Fruit fly (Drosophila melanogaster) whole organism, embryonic: Measurements from ENCODE around the gene Dpy-30L1.

Source experiments
- B-H1 ChIP-seq: fragments of 200-800 bp; sonication (Bioruptor generic); IDR thresholded peaks from 3 replicates; pipeline ENCODE4 v1.3.6; 2022; ENCODE audit warnings: missing biosample characterization, missing genetic modification characterization
- CG10274 ChIP-seq: fragments of 200-800 bp; sonication (Bioruptor generic); optimal IDR thresholded peaks from 3 replicates; lab custom pipeline; 2017; ENCODE audit warnings: missing biosample characterization, mild to moderate bottlenecking, missing genetic modification characterization
- CG13296 ChIP-seq: fragments of 200-800 bp; sonication (Bioruptor generic); optimal IDR thresholded peaks from 3 replicates; lab custom pipeline; 2018; ENCODE audit warnings: missing biosample characterization, mild to moderate bottlenecking, missing genetic modification characterization
- CG14667 ChIP-seq: fragments of 200-800 bp; sonication (Bioruptor generic); IDR thresholded peaks from 2 replicates; pipeline ENCODE4 v1.3.6; 2022; ENCODE audit warnings: missing biosample characterization, missing genetic modification characterization
- CG15073 ChIP-seq: fragments of 200-800 bp; sonication (Bioruptor generic); optimal IDR thresholded peaks from 2 replicates; lab custom pipeline; 2016; ENCODE audit warnings: missing biosample characterization, missing genetic modification characterization
- CG17359 ChIP-seq: fragments of 200-800 bp; sonication (Bioruptor generic); optimal IDR thresholded peaks from 3 replicates; lab custom pipeline; 2018; ENCODE audit warnings: missing biosample characterization, mild to moderate bottlenecking, missing genetic modification characterization, moderate library complexity
- CG18764 ChIP-seq: fragments of 200-800 bp; sonication (Bioruptor generic); optimal IDR thresholded peaks from 3 replicates; lab custom pipeline; 2016; ENCODE audit warnings: missing biosample characterization, missing genetic modification characterization
- CG4328 ChIP-seq: fragments of 200-800 bp; sonication (Bioruptor generic); optimal IDR thresholded peaks from 3 replicates; lab custom pipeline; 2017; ENCODE audit warnings: missing biosample characterization, missing genetic modification reagents, missing genetic modification characterization
- CG4730 ChIP-seq: fragments of 200-800 bp; sonication (Bioruptor generic); IDR thresholded peaks from 2 replicates; pipeline ENCODE4 v1.3.6; 2022; ENCODE audit warnings: missing biosample characterization, missing genetic modification characterization
- CG6765 ChIP-seq: fragments of 200-800 bp; sonication (Bioruptor generic); optimal IDR thresholded peaks from 3 replicates; lab custom pipeline; 2017; ENCODE audit warnings: missing biosample characterization, mild to moderate bottlenecking, missing genetic modification characterization
- CG7745 ChIP-seq: fragments of 200-800 bp; sonication (Bioruptor generic); optimal IDR thresholded peaks from 2 replicates; lab custom pipeline; 2018; ENCODE audit warnings: missing biosample characterization, mild to moderate bottlenecking, missing genetic modification characterization, moderate library complexity
- CHES-1-like ChIP-seq: fragments of 200-800 bp; sonication (Bioruptor generic); optimal IDR thresholded peaks from 2 replicates; lab custom pipeline; 2016; ENCODE audit warnings: missing biosample characterization, missing genetic modification characterization
- Camta ChIP-seq: fragments of 200-800 bp; sonication (Bioruptor generic); optimal IDR thresholded peaks from 2 replicates; lab custom pipeline; 2016; ENCODE audit warnings: missing biosample characterization, missing genetic modification characterization
- D19B ChIP-seq: fragments of 200-800 bp; sonication (Bioruptor generic); optimal IDR thresholded peaks from 2 replicates; lab custom pipeline; 2017; ENCODE audit warnings: missing biosample characterization, mild to moderate bottlenecking, missing genetic modification characterization
- Dek ChIP-seq: fragments of 200-800 bp; sonication (Bioruptor generic); optimal IDR thresholded peaks from 3 replicates; lab custom pipeline; 2019; ENCODE audit warnings: missing biosample characterization, mild to moderate bottlenecking, missing genetic modification characterization, moderate library complexity
- Dref ChIP-seq: fragments of 200-800 bp; sonication (Bioruptor generic); IDR thresholded peaks from 2 replicates; pipeline ENCODE4 v1.3.6; 2022; ENCODE audit warnings: missing biosample characterization, missing genetic modification characterization
- E2f1 ChIP-seq: fragments of 200-800 bp; sonication (Bioruptor generic); IDR thresholded peaks from 2 replicates; pipeline ENCODE4 v1.3.6; 2022; ENCODE audit warnings: missing biosample characterization, missing genetic modification characterization
- GATAe ChIP-seq: fragments of 200-800 bp; sonication (Bioruptor generic); conservative IDR thresholded peaks from 2 replicates; pipeline ENCODE4 v1.3.6; 2022; ENCODE audit warnings: missing biosample characterization, missing genetic modification characterization
- H2.0 ChIP-seq: fragments of 200-800 bp; sonication (Bioruptor generic); IDR thresholded peaks from 2 replicates; pipeline ENCODE4 v1.3.6; 2022; ENCODE audit warnings: missing biosample characterization, missing genetic modification characterization
- HLHmδ ChIP-seq: fragments of 200-800 bp; sonication (Bioruptor generic); optimal IDR thresholded peaks from 2 replicates; lab custom pipeline; 2018; ENCODE audit warnings: missing biosample characterization, mild to moderate bottlenecking, missing genetic modification characterization, moderate library complexity
- Hmr ChIP-seq: fragments of 200-800 bp; sonication (Bioruptor generic); optimal IDR thresholded peaks from 3 replicates; lab custom pipeline; 2017; ENCODE audit warnings: mild to moderate bottlenecking, missing biosample characterization, missing genetic modification reagents, missing genetic modification characterization
- Hr78 ChIP-seq, 2 experiments: fragments of 200-800 bp in 1 of 2; fragments of >200 bp in 1 of 2; sonication (Bioruptor generic) in 1 of 2; optimal IDR thresholded peaks; 2 replicates each; lab custom pipeline; 2017 to 2019; ENCODE audit warnings: missing biosample characterization in 2 of 2, missing genetic modification characterization in 2 of 2, mild to moderate bottlenecking in 1 of 2, moderate library complexity in 1 of 2
- MBD-R2 ChIP-seq: fragments of 200-800 bp; sonication (Bioruptor generic); IDR thresholded peaks from 2 replicates; pipeline ENCODE4 v1.3.6; 2022; ENCODE audit warnings: missing biosample characterization, missing genetic modification characterization
- MTF-1 ChIP-seq: fragments of 200-800 bp; sonication (Bioruptor generic); optimal IDR thresholded peaks from 2 replicates; lab custom pipeline; 2018; ENCODE audit warnings: missing biosample characterization, mild to moderate bottlenecking, missing genetic modification characterization, borderline replicate concordance
- NC2β ChIP-seq: fragments of 200-800 bp; sonication (Bioruptor generic); optimal IDR thresholded peaks from 2 replicates; lab custom pipeline; 2016; ENCODE audit warnings: missing biosample characterization, missing genetic modification characterization
- Rx ChIP-seq: fragments of 200-800 bp; sonication (Bioruptor generic); IDR thresholded peaks from 2 replicates; pipeline ENCODE4 v1.3.6; 2022; ENCODE audit warnings: missing biosample characterization, missing genetic modification characterization
- Side ChIP-seq: fragments of 200-800 bp; sonication (Bioruptor generic); optimal IDR thresholded peaks from 2 replicates; lab custom pipeline; 2016; ENCODE audit warnings: missing biosample characterization, missing genetic modification characterization
- Ssrp ChIP-seq: fragments of 200-800 bp; sonication (Bioruptor generic); optimal IDR thresholded peaks from 2 replicates; lab custom pipeline; 2018; ENCODE audit warnings: missing biosample characterization, mild to moderate bottlenecking, missing genetic modification characterization, moderate library complexity
- ab ChIP-seq: fragments of 200-800 bp; sonication (Bioruptor generic); optimal IDR thresholded peaks from 2 replicates; lab custom pipeline; 2016; ENCODE audit warnings: missing biosample characterization, missing genetic modification characterization
- aop ChIP-seq: fragments of 200-800 bp; sonication (Bioruptor generic); IDR thresholded peaks from 2 replicates; pipeline ENCODE4 v1.3.6; 2022; ENCODE audit warnings: missing biosample characterization, missing genetic modification characterization
- cas ChIP-seq: fragments of 200-800 bp; sonication (Bioruptor generic); IDR thresholded peaks from 2 replicates; pipeline ENCODE4 v1.3.6; 2022; ENCODE audit warnings: missing biosample characterization, missing genetic modification characterization
- chinmo ChIP-seq: fragments of 200-800 bp; sonication (Bioruptor generic); IDR thresholded peaks from 4 replicates; pipeline ENCODE4 v1.3.6; 2022; ENCODE audit warnings: missing biosample characterization, missing genetic modification characterization; ENCODE audit not compliant: partially characterized antibody
- danr ChIP-seq: fragments of 200-800 bp; sonication (Bioruptor generic); IDR thresholded peaks from 2 replicates; pipeline ENCODE4 v1.3.6; 2022; ENCODE audit warnings: missing biosample characterization, missing genetic modification characterization
- disco-r ChIP-seq: fragments of 200-800 bp; sonication (Bioruptor generic); optimal IDR thresholded peaks from 2 replicates; lab custom pipeline; 2016; ENCODE audit warnings: missing biosample characterization, missing genetic modification characterization
- fru ChIP-seq: fragments of >200 bp; optimal IDR thresholded peaks from 2 replicates; lab custom pipeline; 2017
- gem ChIP-seq: fragments of 200-800 bp; sonication (Bioruptor generic); optimal IDR thresholded peaks from 2 replicates; lab custom pipeline; 2019; ENCODE audit warnings: missing biosample characterization, mild to moderate bottlenecking, missing genetic modification characterization, moderate library complexity
- grau ChIP-seq: fragments of 200-800 bp; optimal IDR thresholded peaks from 3 replicates; lab custom pipeline; 2019; ENCODE audit warnings: missing biosample characterization, mild to moderate bottlenecking, missing genetic modification characterization, moderate library complexity
- gsb-n ChIP-seq: fragments of 200-800 bp; sonication (Bioruptor generic); optimal IDR thresholded peaks from 3 replicates; lab custom pipeline; 2018; ENCODE audit warnings: missing biosample characterization, mild to moderate bottlenecking, missing genetic modification characterization
- gt ChIP-seq: fragments of 200-800 bp; sonication (Bioruptor generic); IDR thresholded peaks from 2 replicates; pipeline ENCODE4 v1.3.6; 2022; ENCODE audit warnings: missing biosample characterization, missing genetic modification characterization
- ind ChIP-seq: fragments of 200-800 bp; sonication (Bioruptor generic); optimal IDR thresholded peaks from 3 replicates; lab custom pipeline; 2016; ENCODE audit warnings: missing biosample characterization, missing genetic modification characterization
- inv ChIP-seq: fragments of 200-800 bp; sonication (Bioruptor generic); IDR thresholded peaks from 2 replicates; pipeline ENCODE4 v1.3.6; 2022; ENCODE audit warnings: missing biosample characterization, missing genetic modification characterization; ENCODE audit not compliant: partially characterized antibody
- lbe ChIP-seq: fragments of 200-800 bp; sonication (Bioruptor generic); optimal IDR thresholded peaks from 2 replicates; lab custom pipeline; 2016; ENCODE audit warnings: missing biosample characterization, mild to moderate bottlenecking, missing genetic modification characterization
- luna ChIP-seq: fragments of 200-800 bp; sonication (Bioruptor generic); optimal IDR thresholded peaks from 2 replicates; lab custom pipeline; 2016; ENCODE audit warnings: missing biosample characterization, missing genetic modification characterization
- mirr ChIP-seq: fragments of 200-800 bp; sonication (Bioruptor generic); optimal IDR thresholded peaks from 3 replicates; lab custom pipeline; 2018; ENCODE audit warnings: missing biosample characterization, mild to moderate bottlenecking, missing genetic modification characterization
- pho ChIP-seq: fragments of 200-800 bp; sonication (Bioruptor generic); optimal IDR thresholded peaks from 2 replicates; lab custom pipeline; 2016; ENCODE audit warnings: missing biosample characterization, missing genetic modification characterization
- phol ChIP-seq: fragments of 200-800 bp; sonication (Bioruptor generic); optimal IDR thresholded peaks from 3 replicates; lab custom pipeline; 2018; ENCODE audit warnings: missing biosample characterization, mild to moderate bottlenecking, missing genetic modification characterization, moderate library complexity
- pnt ChIP-seq: fragments of 200-800 bp; sonication (Bioruptor generic); optimal IDR thresholded peaks from 3 replicates; lab custom pipeline; 2016; ENCODE audit warnings: missing biosample characterization, missing genetic modification characterization
- row ChIP-seq: fragments of 200-800 bp; sonication (Bioruptor generic); IDR thresholded peaks from 3 replicates; pipeline ENCODE4 v1.3.6; 2022; ENCODE audit warnings: missing biosample characterization, missing genetic modification characterization
- sc ChIP-seq, 3 experiments: fragments of >200 bp in 2 of 3; fragments of 200-800 bp in 1 of 3; sonication (Bioruptor generic) in 1 of 3; optimal IDR thresholded peaks; 2 replicates in 2 of 3; 3 replicates in 1 of 3; lab custom pipeline; 2017; ENCODE audit warnings: mild to moderate bottlenecking in 1 of 3, missing biosample characterization in 1 of 3, missing genetic modification characterization in 1 of 3, missing genetic modification reagents in 1 of 3
- schlank ChIP-seq: fragments of 200-800 bp; sonication (Bioruptor generic); optimal IDR thresholded peaks from 2 replicates; lab custom pipeline; 2018; ENCODE audit warnings: missing biosample characterization, mild to moderate bottlenecking, missing genetic modification characterization
- sr ChIP-seq: fragments of 200-800 bp; sonication (Bioruptor generic); IDR thresholded peaks from 3 replicates; pipeline ENCODE4 v1.3.6; 2022; ENCODE audit warnings: missing biosample characterization, missing genetic modification characterization
- sug ChIP-seq: fragments of 200-800 bp; optimal IDR thresholded peaks from 2 replicates; lab custom pipeline; 2019; ENCODE audit warnings: missing biosample characterization, mild to moderate bottlenecking, missing genetic modification characterization, moderate library complexity

Dpy-30L1 gene

dm6 chr2L:10685666-10686065 lies 46.8 kb upstream of the Dpy-30L1 start (continued):
- TF ChIP-seq cas = no peak
- TF ChIP-seq inv (GFP tag; lab: Robert Waterston, UW) = no peak
- TF ChIP-seq CG15073 (GFP tag; lab: Kevin White, UChicago) = no peak
- no peak for TF ChIP-seq sc (optimal IDR thresholded peaks at IDR 0.05; lab: Kevin White, UChicago)
- TF ChIP-seq sc (GFP tag; optimal IDR thresholded peaks at IDR 0.05; lab: Kevin White, UChicago) = no peak
- no peak for TF ChIP-seq CG7745 (tag; lab: Kevin White, UChicago)
- no peak for TF ChIP-seq ab
- TF ChIP-seq CG18764 (GFP tag; lab: Kevin White, UChicago) = no peak
- no peak for TF ChIP-seq Hr78 (GFP tag; optimal IDR thresholded peaks at IDR 0.05; lab: Kevin White, UChicago)
- no peak for TF ChIP-seq phol
- TF ChIP-seq E2f1 (GFP tag; lab: Robert Waterston, UW) = no peak
- TF ChIP-seq CG17359 = no peak
- TF ChIP-seq sug (tag; lab: Kevin White, UChicago) = no peak
- no peak for TF ChIP-seq CG10274
- TF ChIP-seq gt (GFP tag; lab: Robert Waterston, UW) = no peak
- TF ChIP-seq pho (GFP tag; lab: Kevin White, UChicago) = peak; percentile 17
- TF ChIP-seq gem (tag; lab: Kevin White, UChicago) = peak; percentile 30
- no peak for TF ChIP-seq mirr (GFP tag; lab: Kevin White, UChicago)
- peak; percentile 79 for TF ChIP-seq D19B (GFP tag; lab: Kevin White, UChicago)
- TF ChIP-seq B-H1 (GFP tag; lab: Robert Waterston, UW) = no peak
- no peak for TF ChIP-seq MTF-1
- no peak for TF ChIP-seq HLHmδ (GFP tag; lab: Kevin White, UChicago)
- TF ChIP-seq CG14667 = no peak
- TF ChIP-seq CG6765 (GFP tag; lab: Kevin White, UChicago) = no peak
- peak; percentile 42; the same call in 2 of the 3 replicates for TF ChIP-seq row (GFP tag; lab: Robert Waterston, UW)
- no peak for TF ChIP-seq GATAe (GFP tag; lab: Robert Waterston, UW)
- no peak for TF ChIP-seq Camta (GFP tag; lab: Kevin White, UChicago)
- TF ChIP-seq grau (tag; lab: Kevin White, UChicago) = peak; percentile 18
- no peak for TF ChIP-seq aop (GFP tag; lab: Robert Waterston, UW)
- TF ChIP-seq CG4730 (GFP tag; lab: Robert Waterston, UW) = no peak
- no peak for TF ChIP-seq luna
- TF ChIP-seq CHES-1-like (GFP tag; lab: Kevin White, UChicago) = no peak
- no peak for TF ChIP-seq disco-r (GFP tag; lab: Kevin White, UChicago)
- no peak for TF ChIP-seq sr (GFP tag; lab: Robert Waterston, UW)
- TF ChIP-seq Ssrp = no peak
- TF ChIP-seq CG4328 (GFP tag; lab: Kevin White, UChicago) = no peak
- no peak for TF ChIP-seq NC2β
- TF ChIP-seq lbe (GFP tag; lab: Kevin White, UChicago) = no peak
- TF ChIP-seq Rx (GFP tag; lab: Robert Waterston, UW) = no peak
- no peak for TF ChIP-seq H2.0 (GFP tag; lab: Robert Waterston, UW)
- no peak for TF ChIP-seq pnt (GFP tag; lab: Kevin White, UChicago)
- no peak for TF ChIP-seq danr (GFP tag; lab: Robert Waterston, UW)
- TF ChIP-seq gsb-n = no peak
- no peak for TF ChIP-seq Hmr (GFP tag; lab: Kevin White, UChicago)
- no peak for TF ChIP-seq MBD-R2 (GFP tag; lab: Robert Waterston, UW)
- no peak for TF ChIP-seq Side (GFP tag; lab: Kevin White, UChicago)
- no peak for TF ChIP-seq CG13296 (GFP tag; lab: Kevin White, UChicago)
- TF ChIP-seq Dref (GFP tag; lab: Robert Waterston, UW) = no peak
- TF ChIP-seq chinmo = no peak
- no peak for TF ChIP-seq schlank (tag; lab: Kevin White, UChicago)
- peak; percentile 20 for TF ChIP-seq ind
- TF ChIP-seq fru = no peak
- no peak for TF ChIP-seq Dek (tag; lab: Kevin White, UChicago)
